Worm (Caenorhabditis elegans) whole organism, late embryonic: ENCODE data around the gene cyp-35A3.
A peak's percentile ranks its signal among the peaks of the same experiment; 100 is the strongest.

Experiments
- C38D4.7 ChIP-seq: fragments of 200-800 bp; sonication (Bioruptor generic); optimal IDR thresholded peaks from 2 replicates; lab custom pipeline; 2018; ENCODE audit warnings: mild to moderate bottlenecking, missing genetic modification characterization, moderate library complexity, missing compliant biosample characterization
- F13H6.1 ChIP-seq: sonication (generic microtip); optimal IDR thresholded peaks from 2 replicates; lab custom pipeline; 2016; ENCODE audit warnings: missing genetic modification characterization, missing compliant biosample characterization
- K02D7.2 ChIP-seq: sonication (generic microtip); optimal IDR thresholded peaks from 2 replicates; lab custom pipeline; 2017; ENCODE audit warnings: mild to moderate bottlenecking, missing genetic modification characterization, missing compliant biosample characterization
- ceh-14 ChIP-seq: sonication (generic microtip); optimal IDR thresholded peaks from 2 replicates; lab custom pipeline; 2016; ENCODE audit warnings: missing genotype, missing genetic modification characterization, missing compliant biosample characterization
- ceh-18 ChIP-seq: sonication (generic microtip); optimal IDR thresholded peaks from 2 replicates; lab custom pipeline; 2016; ENCODE audit warnings: missing genetic modification characterization, missing compliant biosample characterization
- ceh-45 ChIP-seq: fragments of 200-800 bp; sonication (Bioruptor generic); IDR thresholded peaks from 2 replicates; pipeline ENCODE4 v1.3.6; 2022; ENCODE audit warnings: missing genetic modification reagents, missing genetic modification characterization, missing compliant biosample characterization
- ceh-6 ChIP-seq: fragments of 200-800 bp; sonication (Bioruptor generic); optimal IDR thresholded peaks from 2 replicates; lab custom pipeline; 2018; ENCODE audit warnings: mild to moderate bottlenecking, missing genetic modification characterization, missing compliant biosample characterization
- ceh-9 ChIP-seq: sonication (generic microtip); optimal IDR thresholded peaks from 2 replicates; lab custom pipeline; 2016; ENCODE audit warnings: mild to moderate bottlenecking, missing genetic modification characterization, inconsistent platforms, missing compliant biosample characterization
- che-1 ChIP-seq: sonication (generic microtip); optimal IDR thresholded peaks from 2 replicates; lab custom pipeline; 2016; ENCODE audit warnings: mild to moderate bottlenecking, missing genetic modification characterization, missing compliant biosample characterization
- dmd-4 ChIP-seq: sonication (generic microtip); optimal IDR thresholded peaks from 2 replicates; lab custom pipeline; 2016; ENCODE audit warnings: borderline replicate concordance, missing genetic modification characterization, missing compliant biosample characterization
- elt-2 ChIP-seq: sonication (generic microtip); optimal IDR thresholded peaks from 2 replicates; lab custom pipeline; 2016; ENCODE audit warnings: missing genetic modification reagents, missing genetic modification characterization, missing compliant biosample characterization
- ets-4 ChIP-seq: sonication (generic microtip); optimal IDR thresholded peaks from 2 replicates; lab custom pipeline; 2016; ENCODE audit warnings: missing genetic modification characterization, missing compliant biosample characterization
- eyg-1 ChIP-seq: sonication (generic microtip); optimal IDR thresholded peaks from 2 replicates; lab custom pipeline; 2016; ENCODE audit warnings: missing genotype, missing genetic modification characterization, missing compliant biosample characterization
- fkh-10 ChIP-seq: fragments of 150-350 bp; optimal IDR thresholded peaks from 2 replicates; lab custom pipeline; 2014; ENCODE audit warnings: missing biosample characterization, missing genetic modification reagents, missing genetic modification characterization
- gmeb-2 ChIP-seq: sonication (generic microtip); optimal IDR thresholded peaks from 2 replicates; lab custom pipeline; 2016; ENCODE audit warnings: missing genetic modification characterization, inconsistent platforms, missing compliant biosample characterization
- hlh-13 ChIP-seq: fragments of 200-800 bp; sonication (Bioruptor generic); optimal IDR thresholded peaks from 2 replicates; lab custom pipeline; 2018; ENCODE audit warnings: mild to moderate bottlenecking, missing genetic modification characterization, missing compliant biosample characterization
- hlh-15 ChIP-seq: sonication (generic microtip); optimal IDR thresholded peaks from 2 replicates; lab custom pipeline; 2016; ENCODE audit warnings: missing genetic modification characterization, missing compliant biosample characterization
- hlh-30 ChIP-seq: sonication (generic microtip); optimal IDR thresholded peaks from 2 replicates; lab custom pipeline; 2017; ENCODE audit warnings: antibody characterized with exemption, missing genetic modification characterization, missing compliant biosample characterization; ENCODE audit not compliant: insufficient read depth
- hlh-8 ChIP-seq: sonication (generic microtip); optimal IDR thresholded peaks from 2 replicates; lab custom pipeline; 2016; ENCODE audit warnings: missing genotype, missing genetic modification characterization, missing compliant biosample characterization
- lim-6 ChIP-seq: sonication (generic microtip); optimal IDR thresholded peaks from 2 replicates; lab custom pipeline; 2016; ENCODE audit warnings: missing genetic modification characterization, missing compliant biosample characterization
- npax-4 ChIP-seq: sonication (generic microtip); optimal IDR thresholded peaks from 2 replicates; lab custom pipeline; 2016; ENCODE audit warnings: missing genetic modification characterization, missing compliant biosample characterization
- odd-2 ChIP-seq: sonication (generic microtip); optimal IDR thresholded peaks from 2 replicates; lab custom pipeline; 2017; ENCODE audit warnings: antibody characterized with exemption, mild to moderate bottlenecking, missing genetic modification characterization, missing compliant biosample characterization
- pat-9 ChIP-seq: fragments of 200-800 bp; sonication (Bioruptor generic); optimal IDR thresholded peaks from 2 replicates; lab custom pipeline; 2018; ENCODE audit warnings: mild to moderate bottlenecking, missing genetic modification characterization, moderate library complexity, missing compliant biosample characterization
- pax-1 ChIP-seq: fragments of 150-350 bp; optimal IDR thresholded peaks from 2 replicates; lab custom pipeline; 2014; ENCODE audit warnings: missing biosample characterization, missing genetic modification characterization
- pqm-1 ChIP-seq: sonication (generic microtip); optimal IDR thresholded peaks from 2 replicates; lab custom pipeline; 2016; ENCODE audit warnings: missing genetic modification characterization, missing compliant biosample characterization
- ref-2 ChIP-seq: sonication (generic microtip); optimal IDR thresholded peaks from 2 replicates; lab custom pipeline; 2016; ENCODE audit warnings: missing genetic modification characterization, missing compliant biosample characterization
- sdc-2 ChIP-seq: sonication (generic microtip); optimal IDR thresholded peaks from 2 replicates; lab custom pipeline; 2016; ENCODE audit warnings: missing genotype, missing genetic modification characterization, missing compliant biosample characterization
- syd-9 ChIP-seq: sonication (generic microtip); optimal IDR thresholded peaks from 2 replicates; lab custom pipeline; 2016; ENCODE audit warnings: mild to moderate bottlenecking, missing genetic modification characterization, moderate library complexity, missing compliant biosample characterization
- tbx-2 ChIP-seq: sonication (generic microtip); optimal IDR thresholded peaks from 2 replicates; lab custom pipeline; 2016; ENCODE audit warnings: missing genetic modification characterization, missing compliant biosample characterization
- tbx-7 ChIP-seq: sonication (generic microtip); optimal IDR thresholded peaks from 2 replicates; lab custom pipeline; 2016; ENCODE audit warnings: missing genotype, missing genetic modification characterization, missing compliant biosample characterization
- ttx-3 ChIP-seq: sonication (generic microtip); optimal IDR thresholded peaks from 2 replicates; lab custom pipeline; 2016; ENCODE audit warnings: missing genetic modification reagents, missing genetic modification characterization, missing compliant biosample characterization
- unc-55 ChIP-seq: sonication (generic microtip); optimal IDR thresholded peaks from 2 replicates; lab custom pipeline; 2017; ENCODE audit warnings: missing biosample characterization, missing genetic modification reagents, missing genetic modification characterization
- unc-86 ChIP-seq: sonication (generic microtip); optimal IDR thresholded peaks from 2 replicates; lab custom pipeline; 2016; ENCODE audit warnings: missing genetic modification characterization, missing compliant biosample characterization

Gene cyp-35A3

ce11 chrV:4022309-4022708 lies at the start of gene cyp-35A3:
cyp-35A3 (plus strand) TSS chrV:4022609.
- TF ChIP-seq pat-9 (tag; lab: Kevin White, UChicago), result no peak
- TF ChIP-seq syd-9 (tag; lab: Kevin White, UChicago), result no peak
- no peak for TF ChIP-seq C38D4.7 (GFP tag; lab: Kevin White, UChicago)
- no peak for TF ChIP-seq ttx-3
- no peak for TF ChIP-seq K02D7.2 (tag; lab: Kevin White, UChicago)
- TF ChIP-seq unc-55 (GFP tag; lab: Kevin White, UChicago), result no peak
- TF ChIP-seq tbx-2 (tag; lab: Kevin White, UChicago), result no peak
- no peak for TF ChIP-seq ceh-18 (tag; lab: Kevin White, UChicago)
- TF ChIP-seq hlh-30 (tag; lab: Kevin White, UChicago), result no peak
- TF ChIP-seq dmd-4 (tag; lab: Kevin White, UChicago), result no peak

DNA sequence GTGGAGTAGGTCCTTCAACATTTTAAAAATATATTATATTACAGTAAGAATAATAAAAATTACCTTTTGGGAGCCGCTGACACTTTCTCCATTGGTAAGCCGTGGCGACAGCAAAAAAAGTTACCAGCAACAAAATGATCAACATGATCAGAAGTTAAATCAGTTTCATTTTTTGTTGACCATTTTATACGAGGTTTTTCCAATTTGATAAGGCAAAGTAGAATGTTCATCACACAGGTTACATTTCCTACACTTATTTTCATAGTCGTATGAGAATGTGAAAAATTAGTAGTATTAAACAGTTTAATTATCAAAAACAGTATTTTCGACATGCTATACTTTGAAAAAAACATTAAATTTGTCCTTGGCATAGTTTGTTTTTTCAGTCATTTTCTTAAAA lies 49.6 kb upstream of the cyp-35A3 start, which contains the start of gene cyp-34A10:
Gene cyp-34A10, minus strand, starts transcription at position 146 of the 400 bp plus-strand sequence.
- no peak for TF ChIP-seq tbx-7 (tag; lab: Kevin White, UChicago)
- no peak for TF ChIP-seq ceh-18 (tag; lab: Kevin White, UChicago)
- TF ChIP-seq pqm-1, result no peak
- TF ChIP-seq elt-2 (tag; lab: Kevin White, UChicago), result no peak
- no peak for TF ChIP-seq fkh-10 (GFP tag; lab: Kevin White, UChicago)
- no peak for TF ChIP-seq ceh-45 (GFP tag; lab: Robert Waterston, UW)
- no peak for TF ChIP-seq unc-86 (tag; lab: Kevin White, UChicago)

ce11 chrV:3974361-3974760 lies 48.0 kb upstream of the cyp-35A3 start, which contains the start of gene str-82:
str-82 (plus strand) TSS chrV:3974661.
- TF ChIP-seq hlh-15, result no peak
- TF ChIP-seq ceh-6 (GFP tag; lab: Kevin White, UChicago), result no peak
- TF ChIP-seq sdc-2, result no peak
- no peak for TF ChIP-seq eyg-1 (tag; lab: Kevin White, UChicago)

DNA sequence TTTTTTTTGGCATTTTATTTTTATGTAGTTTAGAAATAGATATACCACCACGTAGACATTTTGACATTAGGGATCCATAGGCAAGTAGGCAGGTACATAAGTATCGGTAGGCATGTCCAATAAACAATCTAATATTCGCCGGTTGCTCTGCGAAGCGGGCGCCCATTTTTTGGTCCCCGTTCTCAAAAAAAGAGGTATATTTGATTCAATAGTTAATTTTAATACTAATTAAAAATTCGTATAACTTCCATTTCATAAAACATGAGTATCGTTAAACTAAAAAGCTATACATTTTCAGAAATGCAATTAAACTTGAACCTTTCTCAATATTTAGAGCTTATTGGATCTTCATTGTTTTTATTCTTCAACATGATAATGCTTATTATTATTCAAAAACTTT lies 45.4 kb upstream of the cyp-35A3 start, which contains the start of gene str-83:
Gene str-83, plus strand, starts transcription at position 301 of the 400 bp plus-strand sequence.
- TF ChIP-seq ets-4 (tag; lab: Kevin White, UChicago) (no peak), fkh-10 (GFP tag; lab: Kevin White, UChicago) (no peak), odd-2 (tag; lab: Kevin White, UChicago) (no peak), F13H6.1 (no peak), ceh-14 (no peak), hlh-8 (tag; lab: Kevin White, UChicago) (no peak), hlh-15 (no peak), pax-1 (tag; lab: Kevin White, UChicago) (no peak), unc-55 (GFP tag; lab: Kevin White, UChicago) (no peak), tbx-2 (tag; lab: Kevin White, UChicago) (no peak), ttx-3 (no peak), gmeb-2 (tag; lab: Kevin White, UChicago) (no peak), sdc-2 (no peak), hlh-13 (GFP tag; lab: Kevin White, UChicago) (no peak), ceh-9 (tag; lab: Kevin White, UChicago) (no peak), npax-4 (tag; lab: Kevin White, UChicago) (no peak)

- no peak for TF ChIP-seq che-1 (tag; lab: Kevin White, UChicago)
These were observed 43.4 kb upstream of the cyp-35A3 start, which contains the start of gene nlp-34 for ce11 chrV:3979053-3979452. nlp-34 (minus strand) TSS chrV:3979134.

DNA sequence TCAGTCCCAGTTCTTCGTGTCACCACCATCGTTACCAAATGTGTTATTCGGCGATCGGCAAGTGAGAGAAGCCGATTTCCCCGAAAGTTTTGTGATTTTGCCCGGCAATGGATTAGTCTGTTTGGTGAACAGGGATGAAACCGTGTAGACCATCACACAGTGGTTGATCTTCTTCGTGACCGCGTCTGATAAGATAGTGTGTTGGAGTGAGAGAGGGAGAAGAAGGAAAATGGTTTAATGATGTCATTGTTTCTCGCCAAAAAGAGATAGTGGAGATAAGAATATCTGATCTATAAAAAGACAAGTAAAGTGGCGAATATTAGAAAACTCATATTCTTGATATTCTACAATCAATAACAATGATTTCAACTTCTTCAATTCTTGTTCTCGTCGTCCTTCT lies 42.6 kb upstream of the cyp-35A3 start, which contains the start of gene nlp-31:
Gene nlp-31, plus strand, starts transcription at position 237 of the 400 bp plus-strand sequence.
- no peak for TF ChIP-seq lim-6 (tag; lab: Kevin White, UChicago)
- TF ChIP-seq ceh-45 (GFP tag; lab: Robert Waterston, UW), result no peak
- peak; percentile 61 for TF ChIP-seq elt-2 (tag; lab: Kevin White, UChicago)
- TF ChIP-seq ref-2, result peak; percentile 3
